Comparison of ENCODE assay signal across 1 fruit fly cellular context in the genomic region with DNA sequence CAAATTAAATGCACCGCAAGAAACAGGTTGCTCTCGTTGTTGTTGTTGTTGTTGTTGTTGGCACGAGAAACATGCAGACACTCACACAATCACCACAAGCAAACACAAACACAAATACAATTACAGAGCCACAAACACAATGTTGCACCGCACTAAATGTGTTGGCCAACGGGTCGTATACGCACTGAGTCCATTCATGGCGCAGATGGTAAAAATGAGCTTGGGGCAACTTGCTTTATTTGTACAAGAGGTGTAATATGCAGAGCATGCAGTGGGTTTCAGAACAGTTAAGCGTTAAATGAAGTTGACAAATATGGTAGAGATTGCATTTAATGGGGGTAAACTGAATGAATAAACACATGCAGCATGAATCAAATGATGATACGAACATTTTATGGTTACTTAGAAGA.
TF ChIP-seq lines count a peak whose summit lies in the region.

No protein-coding gene starts in this region.

TF ChIP-seq in whole organism, embryonic, 481 proteins besides CTCF, POLR2A, EP300 and RAD21 (continued from another document and continues in another):
- peak; percentile 40 for TF ChIP-seq CG17385 (GFP tag; optimal IDR thresholded peaks at IDR 0.05; lab: Kevin White, UChicago)
- no peak for TF ChIP-seq Side (GFP tag; optimal IDR thresholded peaks at IDR 0.05; lab: Kevin White, UChicago)
- TF ChIP-seq nerfin-2 (GFP tag; IDR thresholded peaks at IDR 0.05; lab: Robert Waterston, UW; ENCODE audit: partially characterized antibody), result no peak
- peak; percentile 49 for TF ChIP-seq Blimp-1 (GFP tag; optimal IDR thresholded peaks at IDR 0.05; lab: Kevin White, UChicago)
- peak; percentile 80 for TF ChIP-seq CG5180 (GFP tag; optimal IDR thresholded peaks at IDR 0.05; lab: Kevin White, UChicago)
- no peak for TF ChIP-seq CG2889 (GFP tag; IDR thresholded peaks at IDR 0.05; lab: Robert Waterston, UW)
- TF ChIP-seq chinmo (GFP tag; IDR thresholded peaks at IDR 0.05; lab: Robert Waterston, UW; ENCODE audit: partially characterized antibody), result no peak
- no peak for TF ChIP-seq sc (optimal IDR thresholded peaks at IDR 0.05; lab: Kevin White, UChicago)
- peak; percentile 60 for TF ChIP-seq sc (GFP tag; optimal IDR thresholded peaks at IDR 0.05; lab: Kevin White, UChicago)
- TF ChIP-seq CG2875 (GFP tag; optimal IDR thresholded peaks at IDR 0.05; lab: Kevin White, UChicago), result peak; percentile 78
- TF ChIP-seq trh (GFP tag; optimal IDR thresholded peaks at IDR 0.05; lab: Kevin White, UChicago), result peak; percentile 24
- peak; percentile 36 for TF ChIP-seq CG8359 (GFP tag; optimal IDR thresholded peaks at IDR 0.05; lab: Kevin White, UChicago; ENCODE audit: borderline replicate concordance)
- peak; percentile 38 for TF ChIP-seq gsb-n (tag; optimal IDR thresholded peaks at IDR 0.05; lab: Kevin White, UChicago)
- TF ChIP-seq CG15601 (tag; optimal IDR thresholded peaks at IDR 0.05; lab: Kevin White, UChicago), result peak; percentile 83
- TF ChIP-seq CG7786 (GFP tag; optimal IDR thresholded peaks at IDR 0.05; lab: Kevin White, UChicago), result no peak
- TF ChIP-seq HLH4C (GFP tag; IDR thresholded peaks at IDR 0.05; lab: Robert Waterston, UW; ENCODE audit: partially characterized antibody), result no peak
- TF ChIP-seq da (GFP tag; optimal IDR thresholded peaks at IDR 0.05; lab: Kevin White, UChicago), result no peak
- TF ChIP-seq CG12155 (GFP tag; optimal IDR thresholded peaks at IDR 0.05; lab: Kevin White, UChicago), result no peak
- no peak for TF ChIP-seq CG9727 (GFP tag; optimal IDR thresholded peaks at IDR 0.05; lab: Kevin White, UChicago)
- TF ChIP-seq gcm (GFP tag; optimal IDR thresholded peaks at IDR 0.05; lab: Kevin White, UChicago), result peak; percentile 49
- no peak for TF ChIP-seq CG9215 (GFP tag; IDR thresholded peaks at IDR 0.05; lab: Robert Waterston, UW)
- no peak for TF ChIP-seq CG42726 (GFP tag; IDR thresholded peaks at IDR 0.05; lab: Robert Waterston, UW; ENCODE audit: partially characterized antibody)
- TF ChIP-seq Eip74EF (GFP tag; optimal IDR thresholded peaks at IDR 0.05; lab: Kevin White, UChicago), result peak in 1 of 2 experiments; percentile 52
- peak; percentile 22 for TF ChIP-seq CoRest (tag; optimal IDR thresholded peaks at IDR 0.05; lab: Kevin White, UChicago)
- peak; percentile 3 for TF ChIP-seq Antp (GFP tag; optimal IDR thresholded peaks at IDR 0.05; lab: Kevin White, UChicago)
- no peak for TF ChIP-seq C15 (GFP tag; IDR thresholded peaks at IDR 0.05; lab: Robert Waterston, UW)
- TF ChIP-seq CG10321 (GFP tag; IDR thresholded peaks at IDR 0.05; lab: Robert Waterston, UW), result no peak
- peak; percentile 10 for TF ChIP-seq CG6683 (GFP tag; optimal IDR thresholded peaks at IDR 0.05; lab: Kevin White, UChicago)
- no peak for TF ChIP-seq chm (GFP tag; IDR thresholded peaks at IDR 0.05; lab: Robert Waterston, UW)
- TF ChIP-seq HmgD (GFP tag; optimal IDR thresholded peaks at IDR 0.05; lab: Kevin White, UChicago), result no peak
- TF ChIP-seq mirr (GFP tag; optimal IDR thresholded peaks at IDR 0.05; lab: Kevin White, UChicago), result no peak
- TF ChIP-seq CG5953 (GFP tag; IDR thresholded peaks at IDR 0.05; lab: Robert Waterston, UW), result peak; percentile 57
- TF ChIP-seq org-1 (GFP tag; optimal IDR thresholded peaks at IDR 0.05; lab: Kevin White, UChicago), result peak; percentile 61
- peak; percentile 41 for TF ChIP-seq CG7372 (GFP tag; IDR thresholded peaks at IDR 0.05; lab: Robert Waterston, UW)
- peak; percentile 17; the same call in 1 of the 2 replicates for TF ChIP-seq stc (GFP tag; IDR thresholded peaks at IDR 0.05; lab: Robert Waterston, UW)
- no peak for TF ChIP-seq Dll (GFP tag; IDR thresholded peaks at IDR 0.05; lab: Robert Waterston, UW; ENCODE audit: partially characterized antibody)
- TF ChIP-seq CHES-1-like (GFP tag; optimal IDR thresholded peaks at IDR 0.05; lab: Kevin White, UChicago), result no peak
- no peak for TF ChIP-seq Lim3 (GFP tag; IDR thresholded peaks at IDR 0.05; lab: Robert Waterston, UW)
- TF ChIP-seq CG17361 (GFP tag; IDR thresholded peaks at IDR 0.05; lab: Robert Waterston, UW), result peak; percentile 56; the same call in 2 of the 3 replicates
- TF ChIP-seq CG18262 (tag; optimal IDR thresholded peaks at IDR 0.05; lab: Kevin White, UChicago), result peak; percentile 42
- no peak for TF ChIP-seq CG15696 (tag; optimal IDR thresholded peaks at IDR 0.05; lab: Kevin White, UChicago)
- no peak for TF ChIP-seq Max (GFP tag; optimal IDR thresholded peaks at IDR 0.05; lab: Kevin White, UChicago)
- TF ChIP-seq CG10979 (tag; optimal IDR thresholded peaks at IDR 0.05; lab: Kevin White, UChicago), result peak; percentile 53
- TF ChIP-seq CG14710 (tag; optimal IDR thresholded peaks at IDR 0.05; lab: Kevin White, UChicago), result peak; percentile 26
- TF ChIP-seq CG8924 (tag; optimal IDR thresholded peaks at IDR 0.05; lab: Kevin White, UChicago), result peak; percentile 24
- no peak for TF ChIP-seq Fer3 (tag; optimal IDR thresholded peaks at IDR 0.05; lab: Kevin White, UChicago)
- peak; percentile 38 for TF ChIP-seq CG4328 (GFP tag; optimal IDR thresholded peaks at IDR 0.05; lab: Kevin White, UChicago)
- TF ChIP-seq ro (GFP tag; IDR thresholded peaks at IDR 0.05; lab: Robert Waterston, UW), result no peak
- no peak for TF ChIP-seq fu2 (GFP tag; optimal IDR thresholded peaks at IDR 0.05; lab: Kevin White, UChicago)
- no peak for TF ChIP-seq D (optimal IDR thresholded peaks at IDR 0.05; lab: Kevin White, UChicago)
- peak; percentile 60 for TF ChIP-seq D (GFP tag; optimal IDR thresholded peaks at IDR 0.05; lab: Kevin White, UChicago)
- peak; percentile 22 for TF ChIP-seq ewg (GFP tag; optimal IDR thresholded peaks at IDR 0.05; lab: Kevin White, UChicago)
- no peak for TF ChIP-seq Nf-YA (GFP tag; IDR thresholded peaks at IDR 0.05; lab: Robert Waterston, UW)
- TF ChIP-seq Hr78 (GFP tag; optimal IDR thresholded peaks at IDR 0.05; lab: Kevin White, UChicago), result peak in 1 of 2 experiments; percentile 68
- TF ChIP-seq Hr51 (GFP tag; optimal IDR thresholded peaks at IDR 0.05; lab: Kevin White, UChicago), result peak in 1 of 2 experiments; percentile 13
- no peak for TF ChIP-seq CG9437 (GFP tag; optimal IDR thresholded peaks at IDR 0.05; lab: Kevin White, UChicago)
- TF ChIP-seq Dip2 (GFP tag; IDR thresholded peaks at IDR 0.05; lab: Robert Waterston, UW), result no peak
- TF ChIP-seq CG15269 (tag; optimal IDR thresholded peaks at IDR 0.05; lab: Kevin White, UChicago), result peak; percentile 8
- no peak for TF ChIP-seq Poxn (GFP tag; IDR thresholded peaks at IDR 0.05; lab: Robert Waterston, UW)
- TF ChIP-seq CG2116 (GFP tag; optimal IDR thresholded peaks at IDR 0.05; lab: Kevin White, UChicago), result peak; percentile 2
- TF ChIP-seq Ssrp (tag; optimal IDR thresholded peaks at IDR 0.05; lab: Kevin White, UChicago), result no peak
- peak; percentile 11 for TF ChIP-seq CG12659 (GFP tag; optimal IDR thresholded peaks at IDR 0.05; lab: Kevin White, UChicago)
- no peak for TF ChIP-seq h (optimal IDR thresholded peaks at IDR 0.05; lab: Kevin White, UChicago)
- TF ChIP-seq CG1602 (GFP tag; optimal IDR thresholded peaks at IDR 0.05; lab: Kevin White, UChicago), result peak; percentile 16
- peak; percentile 11 for TF ChIP-seq CG7271 (tag; optimal IDR thresholded peaks at IDR 0.05; lab: Kevin White, UChicago)
- no peak for TF ChIP-seq gcm2 (GFP tag; optimal IDR thresholded peaks at IDR 0.05; lab: Kevin White, UChicago)
- TF ChIP-seq Hey (tag; optimal IDR thresholded peaks at IDR 0.05; lab: Kevin White, UChicago), result peak; percentile 1
- TF ChIP-seq dm (GFP tag; optimal IDR thresholded peaks at IDR 0.05; lab: Kevin White, UChicago), result no peak
- TF ChIP-seq CG17186 (GFP tag; optimal IDR thresholded peaks at IDR 0.05; lab: Kevin White, UChicago), result peak; percentile 53
- no peak for TF ChIP-seq sr (GFP tag; IDR thresholded peaks at IDR 0.05; lab: Robert Waterston, UW)
- TF ChIP-seq Kr (GFP tag; optimal IDR thresholded peaks at IDR 0.05; lab: Kevin White, UChicago), result no peak
- TF ChIP-seq CG31441 (GFP tag; IDR thresholded peaks at IDR 0.05; lab: Robert Waterston, UW), result peak; percentile 41
- 0 out of 3 replicates have a peak, but pooled peaks have one; percentile 50 for TF ChIP-seq zfh1 (GFP tag; IDR thresholded peaks at IDR 0.05; lab: Robert Waterston, UW)
- no peak for TF ChIP-seq hkb (optimal IDR thresholded peaks at IDR 0.05; lab: Kevin White, UChicago)
- peak; percentile 43; the same call in 1 of the 2 replicates for TF ChIP-seq hkb (GFP tag; IDR thresholded peaks at IDR 0.05; lab: Robert Waterston, UW)
- no peak for TF ChIP-seq gce (GFP tag; IDR thresholded peaks at IDR 0.05; lab: Robert Waterston, UW)
- no peak for TF ChIP-seq CG9609 (GFP tag; optimal IDR thresholded peaks at IDR 0.05; lab: Kevin White, UChicago)
- peak; percentile 48 for TF ChIP-seq salm (tag; optimal IDR thresholded peaks at IDR 0.05; lab: Kevin White, UChicago)
- no peak for TF ChIP-seq CG1024 (GFP tag; IDR thresholded peaks at IDR 0.05; lab: Robert Waterston, UW)
- TF ChIP-seq CG8944 (GFP tag; optimal IDR thresholded peaks at IDR 0.05; lab: Kevin White, UChicago), result no peak
- TF ChIP-seq gem (tag; optimal IDR thresholded peaks at IDR 0.05; lab: Kevin White, UChicago), result peak; percentile 40
- no peak for TF ChIP-seq CG6791 (GFP tag; IDR thresholded peaks at IDR 0.05; lab: Robert Waterston, UW; ENCODE audit: partially characterized antibody)
- peak; percentile 61 for TF ChIP-seq CG17359 (tag; optimal IDR thresholded peaks at IDR 0.05; lab: Kevin White, UChicago)
- TF ChIP-seq CG7987 (GFP tag; optimal IDR thresholded peaks at IDR 0.05; lab: Kevin White, UChicago), result peak; percentile 18
- peak; percentile 26 for TF ChIP-seq CG8290 (GFP tag; optimal IDR thresholded peaks at IDR 0.05; lab: Kevin White, UChicago)
- peak; percentile 25 to 38 for TF ChIP-seq CG8290 (tag; optimal IDR thresholded peaks at IDR 0.05; lab: Kevin White, UChicago)
- TF ChIP-seq CG2199 (GFP tag; IDR thresholded peaks at IDR 0.05; lab: Robert Waterston, UW), result peak; percentile 64; the same call in 1 of the 3 replicates
- TF ChIP-seq CG6254 (GFP tag; optimal IDR thresholded peaks at IDR 0.05; lab: Kevin White, UChicago), result peak; percentile 38
- TF ChIP-seq Asciz (GFP tag; optimal IDR thresholded peaks at IDR 0.05; lab: Kevin White, UChicago), result peak; percentile 81
- no peak for TF ChIP-seq CG18476 (GFP tag; optimal IDR thresholded peaks at IDR 0.05; lab: Kevin White, UChicago)
- TF ChIP-seq CG15073 (GFP tag; optimal IDR thresholded peaks at IDR 0.05; lab: Kevin White, UChicago), result no peak
- no peak for TF ChIP-seq CG9797 (GFP tag; optimal IDR thresholded peaks at IDR 0.05; lab: Kevin White, UChicago)
- peak; percentile 68 for TF ChIP-seq CG1603 (tag; optimal IDR thresholded peaks at IDR 0.05; lab: Kevin White, UChicago)
- no peak for TF ChIP-seq pfk (GFP tag; optimal IDR thresholded peaks at IDR 0.05; lab: Kevin White, UChicago)
- TF ChIP-seq Xbp1 (GFP tag; optimal IDR thresholded peaks at IDR 0.05; lab: Kevin White, UChicago), result no peak
- TF ChIP-seq Mes4 (GFP tag; optimal IDR thresholded peaks at IDR 0.05; lab: Kevin White, UChicago), result peak; percentile 60
- peak; percentile 51 for TF ChIP-seq run (tag; optimal IDR thresholded peaks at IDR 0.05; lab: Kevin White, UChicago)
- peak; percentile 30 for TF ChIP-seq CG8089 (GFP tag; optimal IDR thresholded peaks at IDR 0.05; lab: Kevin White, UChicago)
- no peak for TF ChIP-seq abd-A (tag; optimal IDR thresholded peaks at IDR 0.05; lab: Kevin White, UChicago)
- TF ChIP-seq pnt (GFP tag; optimal IDR thresholded peaks at IDR 0.05; lab: Kevin White, UChicago), result no peak
- TF ChIP-seq CG16863 (GFP tag; optimal IDR thresholded peaks at IDR 0.05; lab: Kevin White, UChicago), result no peak
- peak; percentile 41; the same call in 1 of the 2 replicates for TF ChIP-seq vvl (GFP tag; IDR thresholded peaks at IDR 0.05; lab: Robert Waterston, UW)
- peak; percentile 54; the same call in 1 of the 2 replicates for TF ChIP-seq ara (GFP tag; IDR thresholded peaks at IDR 0.05; lab: Robert Waterston, UW)
- TF ChIP-seq sima (GFP tag; optimal IDR thresholded peaks at IDR 0.05; lab: Kevin White, UChicago), result no peak
- TF ChIP-seq CG3726 (GFP tag; IDR thresholded peaks at IDR 0.05; lab: Robert Waterston, UW), result no peak
- TF ChIP-seq PHDP (tag; optimal IDR thresholded peaks at IDR 0.05; lab: Kevin White, UChicago), result peak; percentile 30
- TF ChIP-seq Camta (GFP tag; optimal IDR thresholded peaks at IDR 0.05; lab: Kevin White, UChicago), result peak; percentile 6
- TF ChIP-seq Neu2 (GFP tag; optimal IDR thresholded peaks at IDR 0.05; lab: Kevin White, UChicago; ENCODE audit: borderline replicate concordance), result no peak
- no peak for TF ChIP-seq Trl (optimal IDR thresholded peaks at IDR 0.05; lab: Kevin White, UChicago)
- peak; percentile 53 for TF ChIP-seq Trl (GFP tag; optimal IDR thresholded peaks at IDR 0.05; lab: Kevin White, UChicago)
- TF ChIP-seq esg (GFP tag; conservative IDR thresholded peaks at IDR 0.05; lab: Robert Waterston, UW), result no peak
- peak; percentile 22 for TF ChIP-seq CG3838 (GFP tag; optimal IDR thresholded peaks at IDR 0.05; lab: Kevin White, UChicago)
- TF ChIP-seq seq (GFP tag; IDR thresholded peaks at IDR 0.05; lab: Robert Waterston, UW), result no peak; the same call in 1 of the 2 replicates
- TF ChIP-seq maf-S (GFP tag; optimal IDR thresholded peaks at IDR 0.05; lab: Kevin White, UChicago), result no peak
- peak; percentile 5 for TF ChIP-seq zen (tag; optimal IDR thresholded peaks at IDR 0.05; lab: Kevin White, UChicago)
- TF ChIP-seq CG30020 (tag; optimal IDR thresholded peaks at IDR 0.05; lab: Kevin White, UChicago), result no peak
- no peak for TF ChIP-seq CG4424 (GFP tag; optimal IDR thresholded peaks at IDR 0.05; lab: Kevin White, UChicago)
- peak; percentile 11 for TF ChIP-seq CG10209 (GFP tag; optimal IDR thresholded peaks at IDR 0.05; lab: Kevin White, UChicago)
- TF ChIP-seq Gug (GFP tag; IDR thresholded peaks at IDR 0.05; lab: Robert Waterston, UW), result no peak
- no peak for TF ChIP-seq schlank (tag; optimal IDR thresholded peaks at IDR 0.05; lab: Kevin White, UChicago)
- peak; percentile 42 for TF ChIP-seq D19A (tag; optimal IDR thresholded peaks at IDR 0.05; lab: Kevin White, UChicago)
- no peak for TF ChIP-seq Optix (GFP tag; IDR thresholded peaks at IDR 0.05; lab: Robert Waterston, UW)
- TF ChIP-seq Lhr (GFP tag; optimal IDR thresholded peaks at IDR 0.05; lab: Kevin White, UChicago), result peak; percentile 23
- no peak for TF ChIP-seq dmrt11E (tag; optimal IDR thresholded peaks at IDR 0.05; lab: Kevin White, UChicago)
- TF ChIP-seq sna (GFP tag; IDR thresholded peaks at IDR 0.05; lab: Robert Waterston, UW; ENCODE audit: partially characterized antibody), result no peak
- TF ChIP-seq ttk (GFP tag; IDR thresholded peaks at IDR 0.05; lab: Robert Waterston, UW), result peak; percentile 21; the same call in 1 of the 2 replicates
- peak; percentile 1 for TF ChIP-seq CG31365 (tag; optimal IDR thresholded peaks at IDR 0.05; lab: Kevin White, UChicago)
- no peak for TF ChIP-seq CG13624 (GFP tag; optimal IDR thresholded peaks at IDR 0.05; lab: Kevin White, UChicago)
